Worm (Caenorhabditis elegans) whole organism, L3 larva: ENCODE data around the gene E04D5.5.
A peak's percentile ranks its signal among the peaks of the same experiment; 100 is the strongest.
"Not testable (repeated sequence)": the region's sequence is repeated elsewhere in the genome, so short reads cannot be mapped to it uniquely, and the experiment has no call there.

Experiments used
- ZK546.5 ChIP-seq: sonication (generic microtip); optimal IDR thresholded peaks from 2 replicates; lab custom pipeline; 2017; ENCODE audit warnings: missing biosample characterization, missing genetic modification characterization
- aly-2 ChIP-seq: fragments of 150-350 bp; optimal IDR thresholded peaks from 2 replicates; lab custom pipeline; 2014; ENCODE audit warnings: missing biosample characterization, missing genetic modification characterization
- ama-1 ChIP-seq: fragments of 150-350 bp; optimal IDR thresholded peaks from 2 replicates; lab custom pipeline; 2018
- ceh-82 ChIP-seq: fragments of 150-350 bp; optimal IDR thresholded peaks from 2 replicates; lab custom pipeline; 2014; ENCODE audit warnings: missing biosample characterization, missing genetic modification characterization
- ceh-9 ChIP-seq: sonication (generic microtip); optimal IDR thresholded peaks from 2 replicates; lab custom pipeline; 2018; ENCODE audit warnings: missing biosample characterization, missing genetic modification characterization
- daf-12 ChIP-seq: fragments of 150-350 bp; optimal IDR thresholded peaks from 2 replicates; lab custom pipeline; 2014; ENCODE audit warnings: missing biosample characterization, missing genetic modification reagents, missing genetic modification characterization
- elt-2 ChIP-seq: sonication (generic microtip); optimal IDR thresholded peaks from 2 replicates; lab custom pipeline; 2016; ENCODE audit warnings: missing genetic modification reagents, mild to moderate bottlenecking, missing genetic modification characterization, missing compliant biosample characterization
- jun-1 ChIP-seq: fragments of 150-350 bp; optimal IDR thresholded peaks from 2 replicates; lab custom pipeline; 2014; ENCODE audit warnings: missing biosample characterization, missing genetic modification reagents, missing genetic modification characterization
- mdl-1 ChIP-seq: fragments of 150-350 bp; optimal IDR thresholded peaks from 2 replicates; lab custom pipeline; 2014; ENCODE audit warnings: missing biosample characterization, missing genetic modification characterization
- pha-4 ChIP-seq: fragments of 150-350 bp; optimal IDR thresholded peaks from 2 replicates; lab custom pipeline; 2014; ENCODE audit warnings: missing biosample characterization, missing genetic modification reagents, missing genetic modification characterization
- zag-1 ChIP-seq: fragments of 150-350 bp; optimal IDR thresholded peaks from 2 replicates; lab custom pipeline; 2014; ENCODE audit warnings: missing biosample characterization, missing genetic modification characterization

DNA sequence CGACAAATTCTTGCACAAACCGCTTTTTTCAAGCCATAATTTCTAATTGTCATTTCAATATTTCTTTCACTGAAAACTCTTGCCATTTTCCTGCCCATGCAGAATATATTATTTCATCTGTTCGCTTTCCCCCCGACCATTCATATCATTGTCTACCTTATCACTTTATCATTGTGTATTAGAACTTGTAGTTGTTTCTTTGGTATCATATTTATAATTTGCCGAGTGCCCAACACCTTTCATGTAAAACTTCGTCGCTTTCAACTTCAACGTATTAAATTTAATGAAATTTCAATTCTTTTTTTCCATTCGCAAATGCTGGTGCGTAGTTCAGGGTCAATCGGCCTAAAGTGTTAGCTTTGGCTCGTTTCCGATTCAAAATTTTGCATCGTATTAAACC is 31.8 kb downstream of the E04D5.5 start, which contains the start of gene ZK673.1:
- TF ChIP-seq daf-12 (tag; lab: Kevin White, UChicago); aly-2; zag-1; mdl-1 (tag; lab: Kevin White, UChicago); ama-1; pha-4 (tag; lab: Kevin White, UChicago); ZK546.5 (tag; lab: Kevin White, UChicago); ceh-9; jun-1; ceh-82 (tag; lab: Kevin White, UChicago): not testable (repeated sequence)
- TF ChIP-seq elt-2 (tag; lab: Kevin White, UChicago): peak; percentile 2
